Fruit fly (Drosophila melanogaster): Measurements from ENCODE around the gene tgo.
A peak's percentile ranks its signal among the peaks of the same experiment; 100 is the strongest.

The tgo gene

dm6 chr3R:9024835-9025510 lies 5.2 kb upstream of the tgo start (continued):
- TF ChIP-seq C15 (GFP tag; IDR thresholded peaks at IDR 0.05) (no peak), CG34376 (GFP tag; optimal IDR thresholded peaks at IDR 0.05) (no peak), Kr (GFP tag; optimal IDR thresholded peaks at IDR 0.05) (peak; percentile 55), tx (GFP tag; optimal IDR thresholded peaks at IDR 0.05) (no peak), Sox100B (GFP tag; optimal IDR thresholded peaks at IDR 0.05) (no peak), unc-4 (GFP tag; IDR thresholded peaks at IDR 0.05; ENCODE audit: partially characterized antibody) (no peak), zen (tag; optimal IDR thresholded peaks at IDR 0.05) (peak; percentile 42), Dll (GFP tag; IDR thresholded peaks at IDR 0.05; ENCODE audit: partially characterized antibody) (no peak), twi (tag; optimal IDR thresholded peaks at IDR 0.05) (peak; percentile 93), da (GFP tag; optimal IDR thresholded peaks at IDR 0.05) (peak; percentile 75), sens (GFP tag) (peak; percentile 64), Neu2 (GFP tag; optimal IDR thresholded peaks at IDR 0.05; ENCODE audit: borderline replicate concordance) (no peak), CG2120 (GFP tag; optimal IDR thresholded peaks at IDR 0.05) (no peak), HLHmδ (GFP tag; optimal IDR thresholded peaks at IDR 0.05) (peak; percentile 84), ara (GFP tag; IDR thresholded peaks at IDR 0.05) (no peak), schlank (tag; optimal IDR thresholded peaks at IDR 0.05) (no peak), ase (GFP tag; IDR thresholded peaks at IDR 0.05) (peak; percentile 26; the same call in 1 of the 3 replicates), CG2199 (GFP tag; IDR thresholded peaks at IDR 0.05) (no peak), CG8924 (tag; optimal IDR thresholded peaks at IDR 0.05) (no peak), inv (GFP tag; IDR thresholded peaks at IDR 0.05; ENCODE audit: partially characterized antibody) (no peak), kah (GFP tag; optimal IDR thresholded peaks at IDR 0.05) (no peak), zen2 (GFP tag; IDR thresholded peaks at IDR 0.05; ENCODE audit: partially characterized antibody) (0 out of 3 replicates have a peak, but pooled peaks have one; percentile 14), Dad (GFP tag; optimal IDR thresholded peaks at IDR 0.05) (no peak), ewg (GFP tag; optimal IDR thresholded peaks at IDR 0.05) (no peak), Ptx1 (GFP tag; IDR thresholded peaks at IDR 0.05) (no peak), CG30403 (GFP tag; optimal IDR thresholded peaks at IDR 0.05) (no peak), CG4820 (GFP tag; optimal IDR thresholded peaks at IDR 0.05) (no peak), CG10321 (GFP tag; IDR thresholded peaks at IDR 0.05) (no peak), CG15479 (GFP tag; optimal IDR thresholded peaks at IDR 0.05) (peak; percentile 45), chn (GFP tag; optimal IDR thresholded peaks at IDR 0.05) (no peak), lilli (GFP tag; optimal IDR thresholded peaks at IDR 0.05) (no peak), Oaz (GFP tag; IDR thresholded peaks at IDR 0.05) (no peak), pum (GFP tag; optimal IDR thresholded peaks at IDR 0.05) (no peak), seq (GFP tag; IDR thresholded peaks at IDR 0.05) (no peak; the same call in 1 of the 2 replicates), emc (GFP tag; optimal IDR thresholded peaks at IDR 0.05) (no peak), CG18476 (GFP tag; optimal IDR thresholded peaks at IDR 0.05) (peak; percentile 70), CG15269 (tag; optimal IDR thresholded peaks at IDR 0.05) (no peak), ac (GFP tag; optimal IDR thresholded peaks at IDR 0.05) (peak; percentile 95), CG10209 (GFP tag; optimal IDR thresholded peaks at IDR 0.05) (no peak), nerfin-1 (tag; optimal IDR thresholded peaks at IDR 0.05) (peak; percentile 20), Bteb2 (GFP tag; optimal IDR thresholded peaks at IDR 0.05) (no peak), tin (GFP tag; optimal IDR thresholded peaks at IDR 0.05) (no peak), CG18262 (tag; optimal IDR thresholded peaks at IDR 0.05) (no peak), lov (optimal IDR thresholded peaks at IDR 0.05) (no peak), lov (GFP tag; IDR thresholded peaks at IDR 0.05) (no peak), CG30431 (GFP tag; optimal IDR thresholded peaks at IDR 0.05) (no peak), Atf3 (GFP tag; optimal IDR thresholded peaks at IDR 0.05) (no peak), Spps (tag; optimal IDR thresholded peaks at IDR 0.05) (no peak), zf30C (GFP tag; optimal IDR thresholded peaks at IDR 0.05) (no peak), CG13123 (GFP tag; optimal IDR thresholded peaks at IDR 0.05) (no peak), stc (GFP tag; IDR thresholded peaks at IDR 0.05) (no peak)

All from whole organism, embryonic.